Worm (Caenorhabditis elegans): ENCODE measurements around the gene cpg-2.

Gene cpg-2

DNA sequence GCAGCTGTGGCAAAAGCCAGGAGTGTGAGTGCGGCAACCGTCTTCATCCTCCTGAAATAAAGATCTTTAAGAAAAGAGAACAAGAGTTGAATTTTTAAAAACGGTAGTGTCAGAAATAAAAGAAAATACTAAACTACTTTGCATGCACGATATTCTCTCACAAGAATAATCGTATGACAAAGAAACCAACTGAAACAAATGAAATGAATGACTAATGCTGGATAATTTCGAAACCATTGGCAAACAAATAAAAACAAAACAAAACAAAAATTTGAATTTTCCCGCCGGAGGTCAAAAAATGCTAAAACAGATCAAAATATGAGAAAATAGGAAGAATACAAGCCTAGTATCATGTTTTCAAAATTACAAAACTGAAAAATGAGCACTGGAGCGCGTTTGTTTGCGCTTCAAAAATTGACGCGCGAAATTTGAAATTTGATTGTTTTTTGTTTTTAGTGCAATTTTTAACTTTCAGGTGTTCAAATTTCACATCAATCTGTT lies at the start of gene cpg-2 (continued):
- peak; percentile 64 for TF ChIP-seq F23B12.7 (tag; optimal IDR thresholded peaks at IDR 0.05; ENCODE audit: insufficient read depth)
- TF ChIP-seq snpc-1.3 (tag; optimal IDR thresholded peaks at IDR 0.05; ENCODE audit: insufficient read depth), result peak; percentile 89
- TF ChIP-seq B0336.3 (GFP tag; IDR thresholded peaks at IDR 0.05), result peak; percentile 79
- TF ChIP-seq snpc-4 (GFP tag; optimal IDR thresholded peaks at IDR 0.05), result peak; percentile 58
- peak in 3 of 4 experiments; percentile 11 to 62 (median 55) for TF ChIP-seq snpc-4 (tag; optimal IDR thresholded peaks at IDR 0.05)
- peak; percentile 94 for TF ChIP-seq unc-130 (GFP tag; optimal IDR thresholded peaks at IDR 0.05)
- TF ChIP-seq B0019.2 (GFP tag; conservative IDR thresholded peaks at IDR 0.05), result peak; percentile 80
- no peak for TF ChIP-seq rpc-1 (optimal IDR thresholded peaks at IDR 0.05)
- no peak for TF ChIP-seq rpc-1 (tag; optimal IDR thresholded peaks at IDR 0.05)
- no peak for TF ChIP-seq cebp-1 (GFP tag; IDR thresholded peaks at IDR 0.05)
- no peak for TF ChIP-seq cebp-1 (tag; optimal IDR thresholded peaks at IDR 0.05)
- TF ChIP-seq B0261.1 (tag; optimal IDR thresholded peaks at IDR 0.05), result no peak
- TF ChIP-seq ztf-26 (tag; optimal IDR thresholded peaks at IDR 0.05), result no peak
- peak; percentile 4 to 89 (median 58) for TF ChIP-seq lin-35 (GFP tag; optimal IDR thresholded peaks at IDR 0.05)
- peak; percentile 90 for TF ChIP-seq tlf-1 (GFP tag; optimal IDR thresholded peaks at IDR 0.05)
- peak; percentile 57; the same call in 1 of the 2 replicates for TF ChIP-seq nfyb-1 (GFP tag; IDR thresholded peaks at IDR 0.05)
- TF ChIP-seq attf-6 (GFP tag; IDR thresholded peaks at IDR 0.05), result peak; percentile 73; the same call in 1 of the 2 replicates

DNA sequence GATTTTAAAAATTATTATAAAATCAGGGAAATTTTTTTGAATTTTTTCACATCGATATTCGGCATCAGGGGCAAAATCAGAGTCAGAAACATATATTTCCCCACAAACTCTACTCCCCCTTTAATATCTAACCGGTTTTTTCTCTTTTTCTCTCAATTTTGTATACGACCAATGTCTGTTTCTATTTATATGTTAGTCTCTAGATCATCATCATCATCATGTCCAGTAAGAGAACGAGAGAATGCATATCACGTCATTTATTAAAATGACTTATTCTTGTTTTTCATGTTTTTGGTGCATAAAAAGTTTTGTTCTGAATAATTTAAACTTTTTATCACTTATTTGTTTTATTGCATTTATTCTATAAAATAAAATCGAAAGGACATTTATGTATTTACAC lies 48.8 kb upstream of the cpg-2 start:
- TF ChIP-seq Y95B8A.8 (GFP tag; IDR thresholded peaks at IDR 0.05), result no peak
- no peak for TF ChIP-seq lin-54 (GFP tag; optimal IDR thresholded peaks at IDR 0.05)
- TF ChIP-seq D2030.7 (GFP tag; IDR thresholded peaks at IDR 0.05), result no peak
- no peak for TF ChIP-seq pbrm-1 (GFP tag; IDR thresholded peaks at IDR 0.05)
- no peak for TF ChIP-seq C06A6.2 (GFP tag; conservative IDR thresholded peaks at IDR 0.05)
- no peak for TF ChIP-seq zim-3 (tag; optimal IDR thresholded peaks at IDR 0.05)
- no peak for TF ChIP-seq ceh-27 (GFP tag; optimal IDR thresholded peaks at IDR 0.05)
- TF ChIP-seq mxl-1 (tag; optimal IDR thresholded peaks at IDR 0.05), result no peak
- no peak for TF ChIP-seq hrde-1 (tag; optimal IDR thresholded peaks at IDR 0.05; ENCODE audit: borderline replicate concordance)
- no peak for TF ChIP-seq hsf-1 (GFP tag; IDR thresholded peaks at IDR 0.05)
- TF ChIP-seq tbp1 (GFP tag; optimal IDR thresholded peaks at IDR 0.05), result no peak
- TF ChIP-seq lsl-1 (GFP tag; optimal IDR thresholded peaks at IDR 0.05), result no peak
- no peak for TF ChIP-seq C17E4.6 (GFP tag; IDR thresholded peaks at IDR 0.05)
- TF ChIP-seq ceh-91 (GFP tag; IDR thresholded peaks at IDR 0.05), result no peak
- TF ChIP-seq B0019.2 (GFP tag; conservative IDR thresholded peaks at IDR 0.05), result no peak

DNA sequence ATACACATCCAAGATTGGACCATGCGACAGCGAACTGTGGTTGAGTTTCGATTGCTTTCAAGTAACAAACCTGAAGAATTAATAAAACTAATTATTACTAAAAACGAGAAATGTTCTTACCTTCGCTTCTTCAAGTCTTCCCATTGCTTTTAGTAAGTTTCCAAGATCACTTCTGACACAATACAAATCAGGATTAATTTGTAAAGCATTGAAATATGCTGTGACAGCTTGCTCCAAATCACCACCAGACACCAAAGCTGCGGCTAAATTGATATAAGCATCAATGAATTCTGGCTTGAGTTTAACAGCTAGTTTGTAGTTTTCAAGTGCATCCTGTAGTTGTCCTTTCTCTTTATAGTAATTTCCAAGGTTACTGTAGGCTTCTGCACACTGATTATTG lies 46.4 kb upstream of the cpg-2 start:
- TF ChIP-seq snpc-4 (GFP tag; optimal IDR thresholded peaks at IDR 0.05), result no peak
- TF ChIP-seq snpc-4 (tag; optimal IDR thresholded peaks at IDR 0.05), result no peak
- TF ChIP-seq hlh-12 (tag; optimal IDR thresholded peaks at IDR 0.05), result no peak
- TF ChIP-seq ceh-40 (GFP tag; IDR thresholded peaks at IDR 0.05), result no peak
- no peak for TF ChIP-seq lin-54 (GFP tag; optimal IDR thresholded peaks at IDR 0.05)
- TF ChIP-seq F33H1.4 (GFP tag; IDR thresholded peaks at IDR 0.05), result no peak
- TF ChIP-seq somi-1 (GFP tag; optimal IDR thresholded peaks at IDR 0.05), result no peak
- no peak for TF ChIP-seq hmg-20 (GFP tag; IDR thresholded peaks at IDR 0.05)
- no peak for TF ChIP-seq F39B2.1 (GFP tag; IDR thresholded peaks at IDR 0.05)
- no peak for TF ChIP-seq let-607 (tag; optimal IDR thresholded peaks at IDR 0.05)
- no peak for TF ChIP-seq pha-4 (tag; optimal IDR thresholded peaks at IDR 0.05)
- TF ChIP-seq B0035.1 (tag; optimal IDR thresholded peaks at IDR 0.05), result no peak
- TF ChIP-seq rcor-1 (GFP tag; IDR thresholded peaks at IDR 0.05), result no peak
- TF ChIP-seq F37B4.10 (GFP tag; IDR thresholded peaks at IDR 0.05), result no peak
- TF ChIP-seq Y53G8AR.9 (GFP tag; conservative IDR thresholded peaks at IDR 0.05), result no peak
- TF ChIP-seq rpc-1 (optimal IDR thresholded peaks at IDR 0.05), result no peak
- TF ChIP-seq rpc-1 (tag; optimal IDR thresholded peaks at IDR 0.05), result no peak
- TF ChIP-seq madf-8 (GFP tag; conservative IDR thresholded peaks at IDR 0.05), result no peak
- TF ChIP-seq lsy-27 (tag; optimal IDR thresholded peaks at IDR 0.05; ENCODE audit: borderline replicate concordance, insufficient read depth), result no peak
- no peak for TF ChIP-seq Y53F4B.3 (GFP tag; IDR thresholded peaks at IDR 0.05)
